Worm (Caenorhabditis elegans) whole organism, L3 larva: ENCODE measurements around the gene sto-3.
A peak's percentile ranks its signal among the peaks of the same experiment; 100 is the strongest.

ENCODE experiments used
- ZK546.5 ChIP-seq: sonication (generic microtip); optimal IDR thresholded peaks from 2 replicates; lab custom pipeline; 2017; ENCODE audit warnings: missing biosample characterization, missing genetic modification characterization
- aly-2 ChIP-seq: fragments of 150-350 bp; optimal IDR thresholded peaks from 2 replicates; lab custom pipeline; 2014; ENCODE audit warnings: missing biosample characterization, missing genetic modification characterization
- egl-27 ChIP-seq: sonication (generic microtip); optimal IDR thresholded peaks from 4 replicates; lab custom pipeline; 2017; ENCODE audit warnings: missing biosample characterization, missing genetic modification reagents, missing genetic modification characterization
- elt-2 ChIP-seq: sonication (generic microtip); optimal IDR thresholded peaks from 2 replicates; lab custom pipeline; 2016; ENCODE audit warnings: missing genetic modification reagents, mild to moderate bottlenecking, missing genetic modification characterization, missing compliant biosample characterization
- lin-39 ChIP-seq: fragments of 150-350 bp; optimal IDR thresholded peaks from 2 replicates; lab custom pipeline; 2018; ENCODE audit warnings: missing biosample characterization, missing genetic modification reagents, missing genetic modification characterization
- nhr-12 ChIP-seq: fragments of 150-350 bp; optimal IDR thresholded peaks from 2 replicates; lab custom pipeline; 2014; ENCODE audit warnings: missing biosample characterization, missing genetic modification characterization
- nhr-28 ChIP-seq: fragments of 150-350 bp; optimal IDR thresholded peaks from 2 replicates; lab custom pipeline; 2014; ENCODE audit warnings: missing biosample characterization, missing genetic modification characterization
- nhr-77 ChIP-seq: fragments of 150-350 bp; optimal IDR thresholded peaks from 2 replicates; lab custom pipeline; 2014; ENCODE audit warnings: missing biosample characterization, missing genetic modification characterization
- skn-1 ChIP-seq: fragments of 150-350 bp; optimal IDR thresholded peaks from 2 replicates; lab custom pipeline; 2014; ENCODE audit warnings: missing biosample characterization, missing genetic modification characterization
- snpc-4 ChIP-seq: fragments of 150-350 bp; optimal IDR thresholded peaks from 2 replicates; lab custom pipeline; 2014; ENCODE audit warnings: missing biosample characterization, missing genetic modification characterization
- tbx-2 ChIP-seq: sonication (generic microtip); optimal IDR thresholded peaks from 2 replicates; lab custom pipeline; 2016; ENCODE audit warnings: mild to moderate bottlenecking, missing genetic modification characterization, missing compliant biosample characterization
- unc-39 ChIP-seq: sonication (generic microtip); optimal IDR thresholded peaks from 4 replicates; lab custom pipeline; 2017; ENCODE audit warnings: missing biosample characterization, missing genetic modification characterization
- zag-1 ChIP-seq: fragments of 150-350 bp; optimal IDR thresholded peaks from 2 replicates; lab custom pipeline; 2014; ENCODE audit warnings: missing biosample characterization, missing genetic modification characterization

ce11 chrX:11640463-11640995, 18.6 kb upstream of the sto-3 start:
- TF ChIP-seq nhr-12 (no peak), zag-1 (tag; lab: Kevin White, UChicago) (no peak), unc-39 (tag; lab: Kevin White, UChicago) (no peak), skn-1 (tag; lab: Kevin White, UChicago) (no peak), tbx-2 (tag; lab: Kevin White, UChicago) (no peak), nhr-77 (tag; lab: Kevin White, UChicago) (no peak), lin-39 (peak; percentile 47), ZK546.5 (tag; lab: Kevin White, UChicago) (no peak), aly-2 (tag; lab: Kevin White, UChicago) (no peak), nhr-28 (no peak), egl-27 (tag; lab: Kevin White, UChicago) (no peak), snpc-4 (tag; lab: Kevin White, UChicago) (no peak), elt-2 (tag; lab: Kevin White, UChicago) (no peak)
